Worm (Caenorhabditis elegans) whole organism, early embryonic: Measurements from ENCODE around the gene acdh-12.
A peak's percentile ranks its signal among the peaks of the same experiment; 100 is the strongest.

Source experiments
- B0310.2 ChIP-seq: sonication (generic microtip); optimal IDR thresholded peaks from 2 replicates; lab custom pipeline; 2016; ENCODE audit warnings: mild to moderate bottlenecking, missing genetic modification characterization, missing compliant biosample characterization
- F13C5.2 ChIP-seq: sonication (generic microtip); optimal IDR thresholded peaks from 2 replicates; lab custom pipeline; 2017; ENCODE audit warnings: mild to moderate bottlenecking, missing genetic modification characterization, inconsistent platforms, missing compliant biosample characterization
- aly-1 ChIP-seq: sonication (generic microtip); optimal IDR thresholded peaks from 2 replicates; lab custom pipeline; 2016; ENCODE audit warnings: missing genetic modification characterization, missing compliant biosample characterization
- ama-1 ChIP-seq: fragments of 150-350 bp; optimal IDR thresholded peaks from 2 replicates; lab custom pipeline; 2014
- ceh-13 ChIP-seq: fragments of 200-800 bp; sonication (Bioruptor generic); optimal IDR thresholded peaks from 2 replicates; lab custom pipeline; 2018; ENCODE audit warnings: mild to moderate bottlenecking, missing genetic modification characterization, missing compliant biosample characterization
- ceh-36 ChIP-seq: sonication (generic microtip); optimal IDR thresholded peaks from 2 replicates; lab custom pipeline; 2016; ENCODE audit warnings: missing genetic modification characterization, inconsistent platforms, missing compliant biosample characterization
- ets-7 ChIP-seq: sonication (generic microtip); optimal IDR thresholded peaks from 2 replicates; lab custom pipeline; 2016; ENCODE audit warnings: missing genotype, missing genetic modification characterization, missing compliant biosample characterization
- flt-1 ChIP-seq: fragments of 200-800 bp; sonication (Bioruptor generic); IDR thresholded peaks from 2 replicates; pipeline ENCODE4 v1.3.6; 2022; ENCODE audit warnings: missing genetic modification characterization, missing compliant biosample characterization
- hmbx-1 ChIP-seq: sonication (generic microtip); optimal IDR thresholded peaks from 2 replicates; lab custom pipeline; 2016; ENCODE audit warnings: mild to moderate bottlenecking, missing genetic modification characterization, missing compliant biosample characterization
- hmg-4 ChIP-seq: fragments of 200-800 bp; sonication (Bioruptor generic); optimal IDR thresholded peaks from 2 replicates; lab custom pipeline; 2018; ENCODE audit warnings: mild to moderate bottlenecking, missing genetic modification characterization, missing compliant biosample characterization
- hnd-1 ChIP-seq: sonication (generic microtip); optimal IDR thresholded peaks from 2 replicates; lab custom pipeline; 2016; ENCODE audit warnings: missing genetic modification characterization, missing compliant biosample characterization
- pes-1 ChIP-seq: fragments of 200-800 bp; sonication (Bioruptor generic); IDR thresholded peaks from 2 replicates; pipeline ENCODE4 v1.3.6; 2022; ENCODE audit warnings: missing genetic modification reagents, missing genetic modification characterization, missing compliant biosample characterization
- scrt-1 ChIP-seq: fragments of 200-800 bp; sonication (Bioruptor generic); IDR thresholded peaks from 2 replicates; pipeline ENCODE4 v1.3.6; 2022; ENCODE audit warnings: missing genetic modification characterization, missing compliant biosample characterization
- sea-1 ChIP-seq: fragments of 200-800 bp; sonication (Bioruptor generic); conservative IDR thresholded peaks from 2 replicates; pipeline ENCODE4 v1.3.6; 2022; ENCODE audit warnings: missing genetic modification characterization, missing compliant biosample characterization
- tbx-11 ChIP-seq: fragments of 200-800 bp; sonication (Bioruptor generic); IDR thresholded peaks from 2 replicates; pipeline ENCODE4 v1.3.6; 2022; ENCODE audit warnings: missing genetic modification characterization, missing compliant biosample characterization
- tbx-37 ChIP-seq: fragments of 200-800 bp; sonication (Bioruptor generic); conservative IDR thresholded peaks from 2 replicates; pipeline ENCODE4 v1.3.6; 2022; ENCODE audit warnings: missing genetic modification reagents, missing genetic modification characterization, missing compliant biosample characterization
- tra-4 ChIP-seq: sonication (generic microtip); optimal IDR thresholded peaks from 2 replicates; lab custom pipeline; 2017; ENCODE audit warnings: missing genetic modification characterization, missing compliant biosample characterization

acdh-12 gene

DNA sequence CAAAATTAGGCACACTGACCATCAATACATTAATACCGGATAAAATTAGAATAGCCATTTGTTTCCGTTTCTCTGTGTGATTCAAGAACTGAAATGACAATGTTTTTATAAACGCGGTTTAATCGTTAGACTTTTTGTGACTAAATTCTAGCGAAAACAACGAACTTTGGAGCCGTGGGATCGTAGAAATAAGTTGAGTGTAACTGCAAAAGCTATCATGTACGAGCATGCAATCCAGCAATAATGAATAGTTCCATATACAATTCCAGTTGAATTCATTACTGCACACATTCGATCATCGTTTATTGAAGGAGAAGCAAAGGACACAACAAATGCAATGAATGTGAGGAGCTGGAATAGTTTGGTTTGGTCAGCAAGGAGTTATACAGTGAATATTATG lies 9.3 kb downstream of the acdh-12 start:
- TF ChIP-seq hnd-1 (tag; lab: Kevin White, UChicago) (no peak), flt-1 (GFP tag; lab: Robert Waterston, UW) (no peak)

DNA sequence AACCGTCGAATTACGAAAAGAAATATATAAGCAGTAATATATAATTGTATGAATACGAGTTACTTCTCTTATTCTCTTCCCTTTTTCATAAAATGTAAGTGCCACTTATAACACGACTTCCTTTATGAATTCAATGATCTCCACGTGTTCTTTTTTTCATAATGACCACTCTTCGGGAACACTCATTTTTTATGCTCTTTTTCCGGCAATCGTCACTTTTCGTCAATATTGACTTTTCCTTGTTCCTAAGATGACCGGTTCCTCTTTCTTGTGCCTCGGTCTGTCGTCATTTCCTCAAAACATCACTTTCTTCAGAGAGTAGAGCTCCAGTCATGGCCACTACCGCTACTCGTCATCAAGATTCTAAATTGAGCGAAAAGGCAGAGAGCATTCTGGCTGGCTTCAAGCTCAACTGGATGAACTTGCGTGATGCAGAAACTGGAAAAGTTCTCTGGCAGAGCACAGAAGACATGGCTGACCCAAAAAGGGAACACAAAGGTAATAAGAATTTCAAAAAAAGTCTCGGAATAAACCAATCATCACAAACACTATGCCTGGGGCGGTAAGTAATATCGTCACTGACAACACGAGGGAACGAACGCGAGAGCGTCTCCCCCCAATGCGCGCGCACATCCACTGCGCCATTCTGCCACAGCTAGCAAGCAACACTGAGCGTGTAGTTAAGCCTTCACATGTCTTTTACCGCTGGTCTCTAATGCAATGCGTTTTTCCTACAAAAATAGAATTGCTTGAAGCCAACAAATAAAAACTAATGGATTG lies 11.8 kb downstream of the acdh-12 start, which contains the start of gene pdl-1:
Gene pdl-1 (plus strand): TSS at position 309 of the 780 bp plus-strand sequence.
- TF ChIP-seq tra-4 (tag; lab: Kevin White, UChicago) (peak; percentile 84), ceh-36 (tag; lab: Kevin White, UChicago) (peak; percentile 94), F13C5.2 (peak; percentile 96), hmbx-1 (tag; lab: Kevin White, UChicago) (peak; percentile 76), pes-1 (GFP tag; lab: Robert Waterston, UW) (peak; percentile 97), hmg-4 (GFP tag; lab: Kevin White, UChicago) (peak; percentile 97), ets-7 (tag; lab: Kevin White, UChicago) (peak; percentile 87), scrt-1 (GFP tag; lab: Robert Waterston, UW) (peak; percentile 97), tbx-37 (peak; percentile 92), hnd-1 (tag; lab: Kevin White, UChicago) (peak; percentile 90), ama-1 (lab: Kevin White, UChicago) (no peak), B0310.2 (peak; percentile 89), flt-1 (GFP tag; lab: Robert Waterston, UW) (peak; percentile 97), sea-1 (GFP tag; lab: Robert Waterston, UW) (peak; percentile 96), aly-1 (tag; lab: Kevin White, UChicago) (peak; percentile 96), tbx-11 (peak; percentile 94), ceh-13 (GFP tag; lab: Kevin White, UChicago) (peak; percentile 95)

DNA sequence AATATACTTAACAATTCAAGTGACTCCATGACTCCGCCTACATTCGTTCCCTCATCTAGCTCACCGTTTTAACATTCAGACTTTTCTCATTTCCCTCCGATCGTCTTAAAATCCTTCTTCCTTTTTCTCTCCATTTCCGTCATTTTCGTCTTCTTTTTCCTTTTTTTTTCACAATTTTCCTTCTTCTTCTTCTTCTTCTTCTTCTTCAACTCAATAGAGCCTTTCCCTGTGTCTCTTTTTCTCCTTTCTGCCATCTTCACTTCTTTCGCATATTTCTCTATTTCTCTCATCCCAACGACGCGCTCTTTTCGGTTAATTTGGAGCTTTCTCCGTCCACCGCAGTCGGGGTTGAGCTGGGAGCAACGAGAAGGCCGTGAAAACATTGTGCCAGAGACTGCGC lies 12.8 kb downstream of the acdh-12 start:
- TF ChIP-seq tbx-37 (no peak), ceh-13 (GFP tag; lab: Kevin White, UChicago) (no peak), hnd-1 (tag; lab: Kevin White, UChicago) (no peak), ets-7 (tag; lab: Kevin White, UChicago) (no peak), aly-1 (tag; lab: Kevin White, UChicago) (no peak), pes-1 (GFP tag; lab: Robert Waterston, UW) (no peak)

DNA sequence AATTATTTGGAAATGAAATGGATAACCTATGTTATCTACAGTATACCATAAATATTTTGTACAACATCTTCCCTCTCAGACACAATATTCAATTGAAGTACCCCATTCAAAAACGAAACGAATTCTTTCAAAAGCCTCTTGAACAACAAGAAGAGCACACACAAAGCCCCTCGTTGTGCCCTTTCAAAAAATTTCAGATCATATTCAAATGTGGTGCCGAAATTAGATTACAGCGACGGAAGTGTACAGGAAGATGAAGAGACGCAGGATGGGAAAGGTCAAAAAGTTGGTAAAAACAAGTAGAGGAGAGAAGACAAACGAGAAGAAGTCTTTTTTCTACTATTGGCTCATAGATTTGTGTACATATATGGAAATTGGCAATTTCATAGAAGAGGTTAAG lies 19.3 kb downstream of the acdh-12 start:
- TF ChIP-seq hnd-1 (tag; lab: Kevin White, UChicago) (no peak), tra-4 (tag; lab: Kevin White, UChicago) (no peak), hmbx-1 (tag; lab: Kevin White, UChicago) (no peak), hmg-4 (GFP tag; lab: Kevin White, UChicago) (no peak)

DNA sequence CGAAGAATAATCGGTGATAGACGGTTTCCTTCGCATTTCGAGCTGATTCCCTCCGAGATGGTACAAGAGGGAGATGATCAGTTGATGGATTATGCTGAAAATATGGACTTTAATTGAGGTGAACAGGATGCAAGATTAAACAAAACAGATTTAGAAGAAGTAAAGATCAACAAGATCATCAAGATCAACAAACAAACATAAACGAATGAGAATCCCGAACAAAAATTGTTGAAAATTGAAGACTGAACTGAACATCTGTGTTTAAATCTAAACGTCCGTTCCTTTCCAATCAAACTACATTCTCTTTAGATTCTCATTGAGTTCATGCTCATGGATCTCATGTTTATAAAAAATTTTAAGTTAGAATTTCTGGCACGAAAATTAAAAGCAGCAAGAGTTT lies 20.6 kb downstream of the acdh-12 start, which contains the start of gene glc-4:
Gene glc-4 (minus strand): TSS at position 101 of the 400 bp plus-strand sequence.
- TF ChIP-seq ceh-13 (GFP tag; lab: Kevin White, UChicago), result no peak
- no peak for TF ChIP-seq hmg-4 (GFP tag; lab: Kevin White, UChicago)
- no peak for TF ChIP-seq F13C5.2
- no peak for TF ChIP-seq tbx-11
- no peak for TF ChIP-seq aly-1 (tag; lab: Kevin White, UChicago)
- no peak for TF ChIP-seq B0310.2
- TF ChIP-seq pes-1 (GFP tag; lab: Robert Waterston, UW), result no peak
- no peak for TF ChIP-seq scrt-1 (GFP tag; lab: Robert Waterston, UW)
- no peak for TF ChIP-seq tbx-37
- no peak for TF ChIP-seq ets-7 (tag; lab: Kevin White, UChicago)
- TF ChIP-seq ceh-36 (tag; lab: Kevin White, UChicago), result no peak
- TF ChIP-seq ama-1 (lab: Kevin White, UChicago), result no peak
- no peak for TF ChIP-seq flt-1 (GFP tag; lab: Robert Waterston, UW)
- no peak for TF ChIP-seq sea-1 (GFP tag; lab: Robert Waterston, UW)
- TF ChIP-seq hmbx-1 (tag; lab: Kevin White, UChicago), result no peak
- TF ChIP-seq hnd-1 (tag; lab: Kevin White, UChicago), result no peak

DNA sequence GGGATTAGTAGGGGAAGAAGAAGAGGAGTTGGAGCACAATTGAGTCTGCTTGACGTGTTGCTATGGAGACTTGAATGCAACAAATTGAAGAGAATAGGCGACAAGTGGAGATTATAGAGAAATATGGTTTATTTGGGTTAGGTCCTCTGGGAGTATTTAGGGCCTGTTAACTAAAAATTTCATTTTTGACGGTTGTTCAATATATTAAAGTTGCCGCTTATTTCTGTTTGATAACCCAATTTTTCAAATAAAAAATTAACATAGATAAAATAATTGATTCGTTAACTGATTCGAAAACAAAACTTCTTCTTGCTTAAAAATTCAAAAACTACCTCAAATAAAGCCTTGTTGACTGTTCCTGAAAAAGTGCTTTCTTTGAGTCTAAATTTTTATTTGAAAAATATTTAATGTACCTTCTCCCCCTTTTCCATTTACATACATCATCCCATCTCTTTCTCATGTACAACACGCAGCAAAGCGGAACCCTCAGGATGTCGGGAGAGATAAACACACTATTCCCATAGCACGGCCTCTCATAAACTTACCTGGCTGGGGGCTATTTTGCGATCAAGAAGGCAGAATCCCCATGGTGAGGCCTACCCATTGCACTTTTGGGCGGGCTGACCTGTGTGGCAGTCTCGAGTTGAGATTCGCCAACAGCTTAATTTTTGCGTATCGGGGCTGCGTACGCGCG lies 24.0 kb downstream of the acdh-12 start, which contains the start of gene dyf-13:
Gene dyf-13 (minus strand): TSS at position 51 of the 694 bp plus-strand sequence.
- TF ChIP-seq ama-1 (lab: Kevin White, UChicago) (no peak), tbx-37 (no peak), flt-1 (GFP tag; lab: Robert Waterston, UW) (no peak), tra-4 (tag; lab: Kevin White, UChicago) (no peak), ets-7 (tag; lab: Kevin White, UChicago) (no peak), aly-1 (tag; lab: Kevin White, UChicago) (no peak), ceh-13 (GFP tag; lab: Kevin White, UChicago) (no peak), hnd-1 (tag; lab: Kevin White, UChicago) (no peak), scrt-1 (GFP tag; lab: Robert Waterston, UW) (no peak), pes-1 (GFP tag; lab: Robert Waterston, UW) (no peak), hmbx-1 (tag; lab: Kevin White, UChicago) (no peak)

DNA sequence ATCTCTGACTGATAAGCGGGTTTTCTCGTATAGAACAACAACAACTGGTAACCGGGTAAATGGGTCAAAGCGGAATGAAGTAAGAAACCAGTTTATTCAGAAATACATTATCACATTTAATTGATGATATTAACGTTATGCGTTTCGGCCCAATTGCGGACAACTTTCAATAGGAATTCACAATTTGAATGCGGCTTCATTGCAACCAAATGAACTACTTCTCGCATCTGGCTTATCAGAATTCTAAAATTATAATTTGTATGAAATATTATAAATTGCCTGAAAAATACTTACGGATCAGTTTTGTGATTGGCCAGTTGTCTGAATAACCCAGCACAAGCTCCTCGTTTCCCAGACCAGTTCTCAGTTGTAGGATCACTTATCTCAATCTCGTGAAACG lies 26.7 kb downstream of the acdh-12 start, which contains the start of gene col-36:
Gene col-36 (minus strand): TSS at position 101 of the 400 bp plus-strand sequence.
- no peak for TF ChIP-seq ceh-36 (tag; lab: Kevin White, UChicago)
- no peak for TF ChIP-seq ama-1 (lab: Kevin White, UChicago)
- TF ChIP-seq hnd-1 (tag; lab: Kevin White, UChicago), result no peak
- no peak for TF ChIP-seq pes-1 (GFP tag; lab: Robert Waterston, UW)
- no peak for TF ChIP-seq aly-1 (tag; lab: Kevin White, UChicago)
- TF ChIP-seq tbx-37, result no peak
- TF ChIP-seq sea-1 (GFP tag; lab: Robert Waterston, UW), result no peak
- no peak for TF ChIP-seq B0310.2
